Worm (Caenorhabditis elegans) whole organism, late embryonic: Measurements from ENCODE around the gene ZK637.14.

Source experiments
- K09A11.1 ChIP-seq: sonication (generic microtip); optimal IDR thresholded peaks from 2 replicates; lab custom pipeline; 2017; ENCODE audit warnings: antibody characterized with exemption, mild to moderate bottlenecking, missing genetic modification characterization, missing compliant biosample characterization; ENCODE audit not compliant: insufficient read depth
- ama-1 ChIP-seq: fragments of 150-350 bp; optimal IDR thresholded peaks from 2 replicates; lab custom pipeline; 2014
- ceh-24 ChIP-seq: sonication (generic microtip); optimal IDR thresholded peaks from 2 replicates; lab custom pipeline; 2016; ENCODE audit warnings: mild to moderate bottlenecking, missing genetic modification characterization, missing compliant biosample characterization
- ceh-30 ChIP-seq: fragments of 150-350 bp; optimal IDR thresholded peaks from 2 replicates; lab custom pipeline; 2014; ENCODE audit warnings: missing biosample characterization, missing genetic modification characterization
- gmeb-2 ChIP-seq: sonication (generic microtip); optimal IDR thresholded peaks from 2 replicates; lab custom pipeline; 2016; ENCODE audit warnings: missing genetic modification characterization, inconsistent platforms, missing compliant biosample characterization
- lim-6 ChIP-seq: sonication (generic microtip); optimal IDR thresholded peaks from 2 replicates; lab custom pipeline; 2016; ENCODE audit warnings: missing genetic modification characterization, missing compliant biosample characterization
- madf-2 ChIP-seq: sonication (generic microtip); optimal IDR thresholded peaks from 2 replicates; lab custom pipeline; 2017; ENCODE audit warnings: missing genetic modification characterization, missing compliant biosample characterization
- pha-4 ChIP-seq: fragments of 150-350 bp; optimal IDR thresholded peaks from 2 replicates; lab custom pipeline; 2018; ENCODE audit warnings: missing biosample characterization, missing genetic modification reagents, missing genetic modification characterization
- ref-2 ChIP-seq: sonication (generic microtip); optimal IDR thresholded peaks from 2 replicates; lab custom pipeline; 2016; ENCODE audit warnings: missing genetic modification characterization, missing compliant biosample characterization

DNA sequence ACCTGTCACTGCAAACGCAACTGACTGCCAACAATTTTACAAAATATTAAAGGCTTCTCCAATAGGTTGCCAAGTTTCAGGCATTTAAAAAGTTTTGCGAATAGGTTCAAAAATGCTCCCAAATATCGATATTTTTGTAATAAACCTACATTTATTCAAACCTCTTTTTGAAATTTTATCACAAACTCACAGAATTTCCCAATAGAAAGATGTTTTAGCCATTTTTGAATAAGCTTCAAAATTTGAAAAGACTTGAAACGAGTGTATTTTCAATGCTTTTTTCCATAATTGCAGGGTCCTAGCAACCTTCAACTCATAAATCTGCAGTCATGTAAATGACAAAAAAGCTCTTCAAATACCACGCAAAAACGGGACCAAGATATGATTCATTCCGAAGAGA, 6.6 kb downstream of the ZK637.14 start:
- no peak for TF ChIP-seq madf-2 (tag; lab: Kevin White, UChicago)
- TF ChIP-seq ceh-24 (tag; lab: Kevin White, UChicago): no peak
- TF ChIP-seq ama-1 (lab: Kevin White, UChicago): no peak
- no peak for TF ChIP-seq K09A11.1 (tag; lab: Kevin White, UChicago)
- no peak for TF ChIP-seq gmeb-2
- no peak for TF ChIP-seq pha-4 (tag; lab: Kevin White, UChicago)
- TF ChIP-seq ref-2 (tag; lab: Kevin White, UChicago): no peak
- no peak for TF ChIP-seq ceh-30 (tag; lab: Kevin White, UChicago)
- no peak for TF ChIP-seq lim-6 (tag; lab: Kevin White, UChicago)
